Worm (Caenorhabditis elegans): Measurements from ENCODE around the gene drh-1.

drh-1 gene

ce11 chrIV:6572238-6572637, 40.9 kb downstream of the drh-1 start, which contains the start of gene bicd-1:
Gene bicd-1 (minus strand): TSS chrIV:6572338.
- TF ChIP-seq efl-3 (GFP tag; optimal IDR thresholded peaks at IDR 0.05) (no peak), fos-1 (tag; optimal IDR thresholded peaks at IDR 0.05) (no peak)

- peak; percentile 13 for TF ChIP-seq snpc-4 (tag; optimal IDR thresholded peaks at IDR 0.05)
- TF ChIP-seq F16B12.6 (tag; optimal IDR thresholded peaks at IDR 0.05): no peak
Observed at ce11 chrIV:6565605-6566004, 47.5 kb downstream of the drh-1 start.

DNA sequence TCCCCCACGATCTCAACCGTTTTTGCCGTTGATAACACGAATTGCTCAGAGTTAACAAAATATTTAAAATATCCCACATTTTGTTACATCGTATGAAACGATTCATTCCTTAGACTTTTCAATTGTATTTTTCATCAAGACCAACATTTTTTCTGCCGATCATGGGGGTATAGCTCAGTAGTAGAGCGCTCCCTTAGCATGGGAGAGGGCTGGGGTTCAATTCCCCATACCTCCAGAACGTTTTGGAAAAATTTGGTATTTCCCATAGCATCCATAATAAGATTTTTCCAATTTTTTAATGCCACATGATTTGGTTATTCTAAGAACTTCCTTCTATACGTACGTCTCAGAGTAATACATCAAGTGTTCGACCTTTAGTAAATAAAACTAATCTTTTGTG, 51.1 kb downstream of the drh-1 start:
- TF ChIP-seq pax-3 (tag; optimal IDR thresholded peaks at IDR 0.05) (no peak), egl-13 (tag; optimal IDR thresholded peaks at IDR 0.05) (no peak), nhr-12 (tag; optimal IDR thresholded peaks at IDR 0.05) (no peak), elt-2 (tag; optimal IDR thresholded peaks at IDR 0.05) (no peak)

DNA sequence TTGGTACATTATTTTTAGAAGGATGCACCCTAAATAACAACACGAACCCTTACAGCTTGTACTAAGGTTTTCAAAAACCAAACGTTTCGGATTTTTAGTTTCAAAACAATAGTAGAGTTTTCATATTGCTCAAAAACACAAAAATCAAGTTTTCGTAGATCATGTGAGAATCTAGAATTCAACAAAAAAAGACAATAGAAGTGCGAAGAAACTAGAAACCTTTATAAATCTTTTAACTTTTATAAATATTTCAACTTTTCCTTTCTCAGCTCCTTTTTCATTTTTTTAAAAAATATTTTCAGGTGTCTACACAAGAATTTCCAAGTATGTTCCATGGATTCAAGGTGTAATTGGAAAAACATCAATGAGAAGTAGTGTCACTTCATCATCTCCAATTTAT, 52.7 kb downstream of the drh-1 start, which contains the start of gene best-9:
Gene best-9, plus strand, starts transcription at position 301 of the 400 bp plus-strand sequence.
- TF ChIP-seq C16A3.4 (tag; optimal IDR thresholded peaks at IDR 0.05) (no peak), fkh-8 (tag; optimal IDR thresholded peaks at IDR 0.05) (no peak), sptf-1 (tag; optimal IDR thresholded peaks at IDR 0.05) (no peak), hpl-2 (GFP tag; optimal IDR thresholded peaks at IDR 0.05) (no peak)
